Fruit fly (Drosophila melanogaster): Measurements from ENCODE around the gene Spn75F.

Spn75F gene

dm6 chr3L:19170426-19170825 is 41.0 kb upstream of the Spn75F start (continued):
- TF ChIP-seq CG6808 (GFP tag; optimal IDR thresholded peaks at IDR 0.05) (peak; percentile 14), CG7368 (GFP tag; optimal IDR thresholded peaks at IDR 0.05) (peak; percentile 24), Sox14 (GFP tag; optimal IDR thresholded peaks at IDR 0.05) (peak; percentile 29), CG8632 (GFP tag; optimal IDR thresholded peaks at IDR 0.05) (peak; percentile 16), dac (GFP tag; optimal IDR thresholded peaks at IDR 0.05) (no peak), svp (GFP tag) (peak; percentile 73), CG10631 (GFP tag; optimal IDR thresholded peaks at IDR 0.05) (no peak), CG34406 (GFP tag; optimal IDR thresholded peaks at IDR 0.05) (peak; percentile 0)

- TF ChIP-seq Met (GFP tag; optimal IDR thresholded peaks at IDR 0.05) (no peak), ss (GFP tag; optimal IDR thresholded peaks at IDR 0.05) (peak in 1 of 2 experiments; percentile 59), Eip93F (GFP tag; optimal IDR thresholded peaks at IDR 0.05) (peak; percentile 22), fkh (GFP tag; optimal IDR thresholded peaks at IDR 0.05) (peak; percentile 93), vri (GFP tag; optimal IDR thresholded peaks at IDR 0.05) (peak; percentile 85), svp (GFP tag) (peak; percentile 76), CG3919 (GFP tag; optimal IDR thresholded peaks at IDR 0.05) (no peak), CG31627 (GFP tag; optimal IDR thresholded peaks at IDR 0.05) (no peak), CG8632 (GFP tag; optimal IDR thresholded peaks at IDR 0.05) (no peak), CG10669 (GFP tag; optimal IDR thresholded peaks at IDR 0.05) (no peak)
These were observed 39.4 kb upstream of the Spn75F start for dm6 chr3L:19168717-19169436.

- TF ChIP-seq CG3032 (tag; optimal IDR thresholded peaks at IDR 0.05) = peak; percentile 78
- TF ChIP-seq eg (GFP tag; IDR thresholded peaks at IDR 0.05) = 0 out of 3 replicates have a peak, but pooled peaks have one; percentile 35
- peak; percentile 72 for TF ChIP-seq CG8632 (GFP tag; optimal IDR thresholded peaks at IDR 0.05)
- TF ChIP-seq CG32006 (GFP tag; optimal IDR thresholded peaks at IDR 0.05) = peak; percentile 87
- TF ChIP-seq Sox102F (GFP tag; optimal IDR thresholded peaks at IDR 0.05) = peak; percentile 42
- TF ChIP-seq CG11902 (GFP tag; optimal IDR thresholded peaks at IDR 0.05) = peak; percentile 28
- peak; percentile 56 for TF ChIP-seq Sox15 (GFP tag; optimal IDR thresholded peaks at IDR 0.05)
- TF ChIP-seq fd85E (GFP tag; optimal IDR thresholded peaks at IDR 0.05) = no peak
- peak; percentile 39 for TF ChIP-seq cyc (GFP tag; optimal IDR thresholded peaks at IDR 0.05)
- TF ChIP-seq Smox (GFP tag; optimal IDR thresholded peaks at IDR 0.05) = peak; percentile 43
- peak in 1 of 2 experiments; percentile 54 for TF ChIP-seq salr (GFP tag; optimal IDR thresholded peaks at IDR 0.05)
- peak; percentile 69 for TF ChIP-seq CG6808 (GFP tag; optimal IDR thresholded peaks at IDR 0.05)
- peak; percentile 33 for TF ChIP-seq CG9139 (GFP tag; optimal IDR thresholded peaks at IDR 0.05)
- TF ChIP-seq Hr39 (GFP tag; optimal IDR thresholded peaks at IDR 0.05) = peak; percentile 44
- peak; percentile 63 to 71 for TF ChIP-seq ss (GFP tag; optimal IDR thresholded peaks at IDR 0.05)
- TF ChIP-seq CG6163 (GFP tag; IDR thresholded peaks at IDR 0.05) = peak; percentile 57; the same call in 2 of the 3 replicates
- TF ChIP-seq CG11294 (GFP tag; IDR thresholded peaks at IDR 0.05) = no peak
- peak; percentile 48 for TF ChIP-seq pdm3 (GFP tag; optimal IDR thresholded peaks at IDR 0.05)
- TF ChIP-seq CG6276 (GFP tag; optimal IDR thresholded peaks at IDR 0.05) = peak; percentile 70
- peak; percentile 68 for TF ChIP-seq acj6 (GFP tag; optimal IDR thresholded peaks at IDR 0.05)
- TF ChIP-seq CG6854 (GFP tag; optimal IDR thresholded peaks at IDR 0.05) = peak; percentile 37
- peak; percentile 11 for TF ChIP-seq Sox14 (GFP tag; optimal IDR thresholded peaks at IDR 0.05)
- no peak for TF ChIP-seq Blimp-1 (GFP tag; optimal IDR thresholded peaks at IDR 0.05)
- TF ChIP-seq CG8119 (GFP tag; IDR thresholded peaks at IDR 0.05) = peak; percentile 82
- TF ChIP-seq dac (GFP tag; optimal IDR thresholded peaks at IDR 0.05) = peak; percentile 43
- peak; percentile 58 for TF ChIP-seq Hr4 (GFP tag; optimal IDR thresholded peaks at IDR 0.05)
- peak; percentile 67 for TF ChIP-seq OdsH (GFP tag; optimal IDR thresholded peaks at IDR 0.05)
- peak; percentile 60 for TF ChIP-seq dsx (GFP tag; optimal IDR thresholded peaks at IDR 0.05; ENCODE audit: poor library complexity, severe bottlenecking)
- peak; percentile 63 for TF ChIP-seq CG10669 (GFP tag; optimal IDR thresholded peaks at IDR 0.05)
- TF ChIP-seq Met (GFP tag; optimal IDR thresholded peaks at IDR 0.05) = peak; percentile 67
- peak; percentile 27 for TF ChIP-seq CG16779 (tag; optimal IDR thresholded peaks at IDR 0.05)
- TF ChIP-seq Ets21C (GFP tag; optimal IDR thresholded peaks at IDR 0.05) = peak; percentile 16
- peak; percentile 82 for TF ChIP-seq CG4318 (GFP tag; optimal IDR thresholded peaks at IDR 0.05)
- no peak for TF ChIP-seq fkh (GFP tag; optimal IDR thresholded peaks at IDR 0.05)
- peak; percentile 76 for TF ChIP-seq CG3919 (GFP tag; optimal IDR thresholded peaks at IDR 0.05)
- TF ChIP-seq CG6792 (GFP tag; optimal IDR thresholded peaks at IDR 0.05) = peak; percentile 54
- peak; percentile 43 for TF ChIP-seq CG7368 (GFP tag; optimal IDR thresholded peaks at IDR 0.05)
These were observed 38.3 kb upstream of the Spn75F start for dm6 chr3L:19167668-19168354.

Data from whole organism, prepupa.